Worm (Caenorhabditis elegans): ENCODE data around the gene ref-1.

ce11 chrII:10234398-10234797, 16.1 kb downstream of the ref-1 start, which contains the start of gene ubxn-5:
- TF ChIP-seq lsy-2 (tag; optimal IDR thresholded peaks at IDR 0.05) (no peak), nhr-237 (tag; optimal IDR thresholded peaks at IDR 0.05) (no peak), nhr-11 (tag; optimal IDR thresholded peaks at IDR 0.05) (no peak), zag-1 (tag; optimal IDR thresholded peaks at IDR 0.05) (no peak), R02D3.7 (tag; optimal IDR thresholded peaks at IDR 0.05) (no peak), skn-1 (tag; optimal IDR thresholded peaks at IDR 0.05) (no peak)

Data from whole organism, L2 larva.